Worm (Caenorhabditis elegans): Measurements from ENCODE around the gene irld-25.

irld-25 gene

ce11 chrV:15221330-15221729, at the start of gene irld-25:
TSS of gene irld-25 (plus strand) at chrV:15221630.
- no peak for TF ChIP-seq unc-62 (GFP tag; optimal IDR thresholded peaks at IDR 0.05)

- no peak for TF ChIP-seq unc-62 (GFP tag; optimal IDR thresholded peaks at IDR 0.05)
Measured at ce11 chrV:15175459-15175858, 46.0 kb upstream of the irld-25 start, which contains the start of gene clec-47. TSS of gene clec-47 (plus strand) at chrV:15175759.

- TF ChIP-seq unc-62 (GFP tag; optimal IDR thresholded peaks at IDR 0.05) = no peak
Measured at ce11 chrV:15179757-15180156, 41.7 kb upstream of the irld-25 start, which contains the start of gene T09F5.10. TSS of gene T09F5.10 (plus strand) at chrV:15180057.

- TF ChIP-seq unc-62 (GFP tag; optimal IDR thresholded peaks at IDR 0.05) = no peak
Measured at ce11 chrV:15181899-15182298, 39.5 kb upstream of the irld-25 start.

ce11 chrV:15182407-15182806, 39.0 kb upstream of the irld-25 start, which contains the start of gene fbxa-84:
TSS of gene fbxa-84 (plus strand) at chrV:15182440.
- TF ChIP-seq unc-62 (GFP tag; optimal IDR thresholded peaks at IDR 0.05) = no peak

ce11 chrV:15184097-15185040, 37.1 kb upstream of the irld-25 start, which contains the start of gene Y75B12B.1:
TSS of gene Y75B12B.1 (plus strand) at chrV:15184699.
- TF ChIP-seq unc-62 (GFP tag; optimal IDR thresholded peaks at IDR 0.05) = no peak

- no peak for TF ChIP-seq unc-62 (GFP tag; optimal IDR thresholded peaks at IDR 0.05)
Measured at ce11 chrV:15186259-15186927, 35.0 kb upstream of the irld-25 start, which contains the start of gene Y75B12B.3. TSS of gene Y75B12B.3 (minus strand) at chrV:15186279.

ce11 chrV:15187083-15188057, 34.1 kb upstream of the irld-25 start, which contains the start of the genes cyn-7 and bath-36:
TSS of gene cyn-7 (minus strand) at chrV:15187378.
TSS of gene bath-36 (plus strand) at chrV:15187888.
- no peak for TF ChIP-seq unc-62 (GFP tag; optimal IDR thresholded peaks at IDR 0.05)

ce11 chrV:15189567-15189966, 31.9 kb upstream of the irld-25 start, which contains the start of gene cyn-3:
TSS of gene cyn-3 (plus strand) at chrV:15189927.
- TF ChIP-seq unc-62 (GFP tag; optimal IDR thresholded peaks at IDR 0.05) = no peak

- TF ChIP-seq unc-62 (GFP tag; optimal IDR thresholded peaks at IDR 0.05) = no peak
Measured at ce11 chrV:15190903-15191302, 30.5 kb upstream of the irld-25 start, which contains the start of gene Y75B12B.11. TSS of gene Y75B12B.11 (plus strand) at chrV:15191296.

- no peak for TF ChIP-seq unc-62 (GFP tag; optimal IDR thresholded peaks at IDR 0.05)
Measured at ce11 chrV:15191971-15192370, 29.5 kb upstream of the irld-25 start.

- TF ChIP-seq unc-62 (GFP tag; optimal IDR thresholded peaks at IDR 0.05) = no peak
Measured at ce11 chrV:15192377-15192776, 29.1 kb upstream of the irld-25 start, which contains the start of gene plc-2. TSS of gene plc-2 (plus strand) at chrV:15192572.

- TF ChIP-seq unc-62 (GFP tag; optimal IDR thresholded peaks at IDR 0.05) = no peak
Measured at ce11 chrV:15193909-15194308, 27.5 kb upstream of the irld-25 start, which contains the start of gene Y75B12B.13. TSS of gene Y75B12B.13 (minus strand) at chrV:15194009.

- no peak for TF ChIP-seq unc-62 (GFP tag; optimal IDR thresholded peaks at IDR 0.05)
Measured at ce11 chrV:15197955-15198354, 23.5 kb upstream of the irld-25 start, which contains the start of gene srw-1. TSS of gene srw-1 (plus strand) at chrV:15198255.

ce11 chrV:15199768-15200167, 21.7 kb upstream of the irld-25 start, which contains the start of gene Y75B12B.10:
TSS of gene Y75B12B.10 (plus strand) at chrV:15200068.
- no peak for TF ChIP-seq unc-62 (GFP tag; optimal IDR thresholded peaks at IDR 0.05)
